Worm (Caenorhabditis elegans) whole organism, young adult: ENCODE measurements around the gene clec-227.

Experiments used
- Y56A3A.18 ChIP-seq: fragments of 200-800 bp; sonication (Bioruptor generic); IDR thresholded peaks from 2 replicates; pipeline ENCODE4 v1.3.6; 2022; ENCODE audit warnings: missing genetic modification reagents, missing genetic modification characterization, missing compliant biosample characterization
- Y95B8A.8 ChIP-seq: fragments of 200-800 bp; sonication (Bioruptor generic); IDR thresholded peaks from 2 replicates; pipeline ENCODE4 v1.3.6; 2022; ENCODE audit warnings: missing genetic modification reagents, missing genetic modification characterization, missing compliant biosample characterization
- nhr-80 ChIP-seq: sonication (generic microtip); optimal IDR thresholded peaks from 2 replicates; lab custom pipeline; 2016; ENCODE audit warnings: missing genetic modification characterization, missing compliant biosample characterization
- ztf-3 ChIP-seq: fragments of 200-800 bp; sonication (Bioruptor generic); optimal IDR thresholded peaks from 2 replicates; lab custom pipeline; 2018; ENCODE audit warnings: mild to moderate bottlenecking, missing genetic modification characterization, missing compliant biosample characterization

Gene clec-227

ce11 chrV:14522514-14522913 lies 50.2 kb downstream of the clec-227 start, which contains the start of gene C53A5.16 (continued):
- no peak for TF ChIP-seq Y95B8A.8 (GFP tag; lab: Robert Waterston, UW)

ce11 chrV:14523105-14523504 lies 50.8 kb downstream of the clec-227 start, which contains the start of gene C53A5.2:
C53A5.2 (minus strand) TSS chrV:14523205.
- TF ChIP-seq Y56A3A.18 (GFP tag; lab: Robert Waterston, UW) (0 out of 2 replicates have a peak, but pooled peaks have one; percentile 33), nhr-80 (no peak), ztf-3 (GFP tag; lab: Kevin White, UChicago) (no peak)
